Fruit fly (Drosophila melanogaster) whole organism, embryonic: ENCODE results near the gene DCAF12.
A peak's percentile ranks its signal among the peaks of the same experiment; 100 is the strongest.

Source experiments
- Abd-B ChIP-seq: fragments of 200-800 bp; sonication (Bioruptor generic); optimal IDR thresholded peaks from 2 replicates; lab custom pipeline; 2018; ENCODE audit warnings: missing biosample characterization, mild to moderate bottlenecking, missing genetic modification characterization, moderate library complexity
- Ada2b ChIP-seq: fragments of 200-800 bp; sonication (Bioruptor generic); IDR thresholded peaks from 2 replicates; pipeline ENCODE4 v1.3.6; 2022; ENCODE audit warnings: missing biosample characterization, missing genetic modification characterization
- B-H2 ChIP-seq: fragments of 200-800 bp; sonication (Bioruptor generic); optimal IDR thresholded peaks from 2 replicates; lab custom pipeline; 2018; ENCODE audit warnings: missing biosample characterization, mild to moderate bottlenecking, missing genetic modification characterization
- CG10654 ChIP-seq: fragments of 200-800 bp; sonication (Bioruptor generic); optimal IDR thresholded peaks from 2 replicates; lab custom pipeline; 2016; ENCODE audit warnings: missing biosample characterization, missing genetic modification characterization
- CG12104 ChIP-seq: fragments of 200-800 bp; sonication (Bioruptor generic); optimal IDR thresholded peaks from 3 replicates; lab custom pipeline; 2016; ENCODE audit warnings: missing biosample characterization, missing genetic modification characterization
- CG12391 ChIP-seq: fragments of 200-800 bp; sonication (Bioruptor generic); optimal IDR thresholded peaks from 3 replicates; lab custom pipeline; 2018; ENCODE audit warnings: missing biosample characterization, mild to moderate bottlenecking, missing genetic modification characterization, moderate library complexity
- CG14014 ChIP-seq: fragments of 200-800 bp; sonication (Bioruptor generic); IDR thresholded peaks from 2 replicates; pipeline ENCODE4 v1.3.6; 2022; ENCODE audit warnings: missing biosample characterization, missing genetic modification characterization
- CG1529 ChIP-seq: fragments of 200-800 bp; sonication (Bioruptor generic); optimal IDR thresholded peaks from 3 replicates; lab custom pipeline; 2018; ENCODE audit warnings: missing biosample characterization, missing genetic modification characterization
- CG15696 ChIP-seq: fragments of 200-800 bp; sonication (Bioruptor generic); optimal IDR thresholded peaks from 2 replicates; lab custom pipeline; 2019; ENCODE audit warnings: missing biosample characterization, mild to moderate bottlenecking, missing genetic modification characterization, moderate library complexity
- CG17186 ChIP-seq: fragments of 200-800 bp; sonication (Bioruptor generic); optimal IDR thresholded peaks from 3 replicates; lab custom pipeline; 2017; ENCODE audit warnings: missing biosample characterization, missing genetic modification reagents, missing genetic modification characterization
- CG18262 ChIP-seq: fragments of 200-800 bp; optimal IDR thresholded peaks from 3 replicates; lab custom pipeline; 2019; ENCODE audit warnings: missing biosample characterization, mild to moderate bottlenecking, missing genetic modification characterization, moderate library complexity
- CG30431 ChIP-seq: fragments of 200-800 bp; sonication (Bioruptor generic); optimal IDR thresholded peaks from 2 replicates; lab custom pipeline; 2017; ENCODE audit warnings: missing biosample characterization, missing genetic modification characterization
- CG32767 ChIP-seq: fragments of 200-800 bp; sonication (Bioruptor generic); IDR thresholded peaks from 2 replicates; pipeline ENCODE4 v1.3.6; 2022; ENCODE audit warnings: missing biosample characterization, missing genetic modification characterization
- CG6854 ChIP-seq: fragments of 200-800 bp; sonication (Bioruptor generic); optimal IDR thresholded peaks from 3 replicates; lab custom pipeline; 2017; ENCODE audit warnings: missing biosample characterization, mild to moderate bottlenecking, missing genetic modification characterization
- CG7786 ChIP-seq: fragments of 200-800 bp; sonication (Bioruptor generic); optimal IDR thresholded peaks from 2 replicates; lab custom pipeline; 2016; ENCODE audit warnings: missing biosample characterization, missing genetic modification characterization
- CG7963 ChIP-seq: fragments of 200-800 bp; sonication (Bioruptor generic); IDR thresholded peaks from 3 replicates; pipeline ENCODE4 v1.3.6; 2022; ENCODE audit warnings: missing biosample characterization, missing genetic modification characterization; ENCODE audit not compliant: partially characterized antibody
- CG9817 ChIP-seq: fragments of 200-800 bp; sonication (Bioruptor generic); optimal IDR thresholded peaks from 2 replicates; lab custom pipeline; 2018; ENCODE audit warnings: missing biosample characterization, mild to moderate bottlenecking, missing genetic modification characterization, moderate library complexity
- CHES-1-like ChIP-seq: fragments of 200-800 bp; sonication (Bioruptor generic); optimal IDR thresholded peaks from 2 replicates; lab custom pipeline; 2016; ENCODE audit warnings: missing biosample characterization, missing genetic modification characterization
- CkIIα-i1 ChIP-seq: fragments of 200-800 bp; sonication (Bioruptor generic); IDR thresholded peaks from 2 replicates; pipeline ENCODE4 v1.3.6; 2022; ENCODE audit warnings: missing biosample characterization, missing genetic modification characterization
- CrebB ChIP-seq: fragments of 200-800 bp; sonication (Bioruptor generic); optimal IDR thresholded peaks from 3 replicates; lab custom pipeline; 2018; ENCODE audit warnings: missing biosample characterization, mild to moderate bottlenecking, missing genetic modification characterization
- Deaf1 ChIP-seq: fragments of 200-800 bp; optimal IDR thresholded peaks from 3 replicates; lab custom pipeline; 2019; ENCODE audit warnings: missing biosample characterization, mild to moderate bottlenecking, missing genetic modification characterization, moderate library complexity
- Dfd ChIP-seq, 2 experiments: fragments of >200 bp; optimal IDR thresholded peaks; 2 replicates each; lab custom pipeline; 2017; ENCODE audit warnings: missing biosample characterization in 2 of 2, missing genetic modification characterization in 2 of 2
- E2f1 ChIP-seq: fragments of 200-800 bp; sonication (Bioruptor generic); IDR thresholded peaks from 2 replicates; pipeline ENCODE4 v1.3.6; 2022; ENCODE audit warnings: missing biosample characterization, missing genetic modification characterization
- ERR ChIP-seq: fragments of 200-800 bp; sonication (Bioruptor generic); optimal IDR thresholded peaks from 2 replicates; lab custom pipeline; 2016; ENCODE audit warnings: missing biosample characterization, missing genetic modification characterization
- HLH4C ChIP-seq: fragments of 200-800 bp; sonication (Bioruptor generic); IDR thresholded peaks from 3 replicates; pipeline ENCODE4 v1.3.6; 2022; ENCODE audit warnings: missing biosample characterization, missing genetic modification characterization; ENCODE audit not compliant: partially characterized antibody
- Hr3 ChIP-seq: fragments of 200-800 bp; sonication (Bioruptor generic); optimal IDR thresholded peaks from 3 replicates; lab custom pipeline; 2016; ENCODE audit warnings: missing biosample characterization, missing genetic modification characterization
- Hr39 ChIP-seq: fragments of >200 bp; optimal IDR thresholded peaks from 2 replicates; lab custom pipeline; 2017
- Myb ChIP-seq: fragments of 200-800 bp; sonication (Bioruptor generic); optimal IDR thresholded peaks from 2 replicates; lab custom pipeline; 2016; ENCODE audit warnings: missing biosample characterization, missing genetic modification characterization
- Scr ChIP-seq: fragments of 200-800 bp; sonication (Bioruptor generic); IDR thresholded peaks from 2 replicates; pipeline ENCODE4 v1.3.6; 2022; ENCODE audit warnings: missing biosample characterization, missing genetic modification characterization; ENCODE audit not compliant: partially characterized antibody
- Sin3A ChIP-seq: fragments of >200 bp; optimal IDR thresholded peaks from 2 replicates; lab custom pipeline; 2018
- Trl ChIP-seq, 3 experiments: fragments of >200 bp in 2 of 3; fragments of 200-800 bp in 1 of 3; sonication (Bioruptor generic) in 1 of 3; optimal IDR thresholded peaks; 2 replicates in 1 of 3; 3 replicates in 2 of 3; lab custom pipeline; 2016 to 2017; ENCODE audit warnings: missing biosample characterization in 1 of 3, missing genetic modification characterization in 1 of 3
- ato ChIP-seq: fragments of 200-800 bp; sonication (Bioruptor generic); IDR thresholded peaks from 2 replicates; pipeline ENCODE4 v1.3.6; 2022; ENCODE audit warnings: missing biosample characterization, missing genetic modification characterization; ENCODE audit not compliant: partially characterized antibody
- bab2 ChIP-seq: fragments of 200-800 bp; sonication (Bioruptor generic); optimal IDR thresholded peaks from 2 replicates; lab custom pipeline; 2016; ENCODE audit warnings: missing biosample characterization, missing genetic modification characterization
- corto ChIP-seq: fragments of 200-800 bp; sonication (Bioruptor generic); optimal IDR thresholded peaks from 2 replicates; lab custom pipeline; 2016; ENCODE audit warnings: missing biosample characterization, mild to moderate bottlenecking, missing genetic modification characterization, moderate library complexity
- da ChIP-seq: fragments of 200-800 bp; sonication (Bioruptor generic); optimal IDR thresholded peaks from 2 replicates; lab custom pipeline; 2016; ENCODE audit warnings: missing biosample characterization, missing genetic modification characterization
- disco-r ChIP-seq: fragments of 200-800 bp; sonication (Bioruptor generic); optimal IDR thresholded peaks from 2 replicates; lab custom pipeline; 2016; ENCODE audit warnings: missing biosample characterization, missing genetic modification characterization
- dm ChIP-seq: fragments of 200-800 bp; sonication (Bioruptor generic); optimal IDR thresholded peaks from 3 replicates; lab custom pipeline; 2016; ENCODE audit warnings: missing biosample characterization, missing genetic modification characterization
- en ChIP-seq: fragments of 200-800 bp; sonication (Bioruptor generic); optimal IDR thresholded peaks from 2 replicates; lab custom pipeline; 2016; ENCODE audit warnings: missing biosample characterization, missing genetic modification characterization
- hth ChIP-seq: fragments of >200 bp; optimal IDR thresholded peaks from 2 replicates; lab custom pipeline; 2017; ENCODE audit warnings: inconsistent platforms
- jigr1 ChIP-seq: fragments of 200-800 bp; sonication (Bioruptor generic); IDR thresholded peaks from 3 replicates; pipeline ENCODE4 v1.3.6; 2022; ENCODE audit warnings: missing biosample characterization, missing genetic modification characterization
- kni ChIP-seq: fragments of 200-800 bp; sonication (Bioruptor generic); optimal IDR thresholded peaks from 3 replicates; lab custom pipeline; 2017; ENCODE audit warnings: mild to moderate bottlenecking, missing biosample characterization, missing genetic modification reagents, missing genetic modification characterization
- lov ChIP-seq, 2 experiments: fragments of 200-800 bp in 1 of 2; fragments of >200 bp in 1 of 2; sonication (Bioruptor generic) in 1 of 2; IDR thresholded peaks in 1 of 2; optimal IDR thresholded peaks in 1 of 2; 2 replicates in 1 of 2; 3 replicates in 1 of 2; pipeline versions ENCODE4 v1.3.6 to Lab custom; 2017 to 2022; ENCODE audit warnings: missing biosample characterization in 1 of 2, missing genetic modification characterization in 1 of 2
- pzg ChIP-seq: fragments of 200-800 bp; sonication (Bioruptor generic); optimal IDR thresholded peaks from 3 replicates; lab custom pipeline; 2018; ENCODE audit warnings: missing biosample characterization, mild to moderate bottlenecking, missing genetic modification characterization, moderate library complexity
- ranshi ChIP-seq: fragments of 200-800 bp; sonication (Bioruptor generic); IDR thresholded peaks from 2 replicates; pipeline ENCODE4 v1.3.6; 2022; ENCODE audit warnings: missing biosample characterization, missing genetic modification characterization
- slou ChIP-seq: fragments of 200-800 bp; sonication (Bioruptor generic); optimal IDR thresholded peaks from 3 replicates; lab custom pipeline; 2016; ENCODE audit warnings: missing biosample characterization, missing genetic modification characterization
- so ChIP-seq: fragments of 200-800 bp; sonication (Bioruptor generic); IDR thresholded peaks from 3 replicates; pipeline ENCODE4 v1.3.6; 2022; ENCODE audit warnings: missing biosample characterization, missing genetic modification characterization
- sob ChIP-seq: fragments of 200-800 bp; sonication (Bioruptor generic); IDR thresholded peaks from 2 replicates; pipeline ENCODE4 v1.3.6; 2022; ENCODE audit warnings: missing biosample characterization, missing genetic modification characterization
- sug ChIP-seq: fragments of 200-800 bp; optimal IDR thresholded peaks from 2 replicates; lab custom pipeline; 2019; ENCODE audit warnings: missing biosample characterization, mild to moderate bottlenecking, missing genetic modification characterization, moderate library complexity
- z ChIP-seq: fragments of 200-800 bp; sonication (Bioruptor generic); IDR thresholded peaks from 3 replicates; pipeline ENCODE4 v1.3.6; 2022; ENCODE audit warnings: missing biosample characterization, missing genetic modification characterization
- zf30C ChIP-seq: fragments of 200-800 bp; sonication (Bioruptor generic); optimal IDR thresholded peaks from 3 replicates; lab custom pipeline; 2018; ENCODE audit warnings: missing biosample characterization, mild to moderate bottlenecking, missing genetic modification characterization

DCAF12 gene

dm6 chr3R:11967262-11968029 is 49.4 kb downstream of the DCAF12 start, which contains the start of the genes CG12213 and GC1 (continued):
- TF ChIP-seq Hr3 (GFP tag; lab: Kevin White, UChicago) = peak; percentile 33
- no peak; the same call in 1 of the 2 replicates for TF ChIP-seq sob (GFP tag; lab: Robert Waterston, UW)
- no peak for TF ChIP-seq lov (optimal IDR thresholded peaks at IDR 0.05; lab: Kevin White, UChicago)
- no peak for TF ChIP-seq lov (GFP tag; IDR thresholded peaks at IDR 0.05; lab: Robert Waterston, UW)
- TF ChIP-seq CG15696 = peak; percentile 16
- peak; percentile 13 for TF ChIP-seq CG12104 (GFP tag; lab: Kevin White, UChicago)
- TF ChIP-seq CG17186 (GFP tag; lab: Kevin White, UChicago) = peak; percentile 18
- TF ChIP-seq CG14014 = no peak
- no peak for TF ChIP-seq E2f1 (GFP tag; lab: Robert Waterston, UW)
- no peak for TF ChIP-seq ranshi
- TF ChIP-seq Trl (optimal IDR thresholded peaks at IDR 0.05; lab: Kevin White, UChicago) = peak; percentile 29 to 62
- peak; percentile 4 for TF ChIP-seq Trl (GFP tag; optimal IDR thresholded peaks at IDR 0.05; lab: Kevin White, UChicago)
- TF ChIP-seq en (GFP tag; lab: Kevin White, UChicago) = no peak
- peak; percentile 70 for TF ChIP-seq CG12391
- TF ChIP-seq Deaf1 (tag; lab: Kevin White, UChicago) = peak; percentile 9
- no peak for TF ChIP-seq Abd-B
- no peak for TF ChIP-seq zf30C
- no peak for TF ChIP-seq Dfd (GFP tag; optimal IDR thresholded peaks at IDR 0.05; lab: Kevin White, UChicago)
- no peak for TF ChIP-seq CrebB (tag; lab: Kevin White, UChicago)
- peak; percentile 86 for TF ChIP-seq Sin3A
- TF ChIP-seq ERR (GFP tag; lab: Kevin White, UChicago) = no peak
- peak; percentile 97 for TF ChIP-seq HLH4C (GFP tag; lab: Robert Waterston, UW)
- TF ChIP-seq CG1529 (GFP tag; lab: Kevin White, UChicago) = no peak
- no peak for TF ChIP-seq CkIIα-i1
- no peak for TF ChIP-seq so (GFP tag; lab: Robert Waterston, UW)
- TF ChIP-seq z (GFP tag; lab: Robert Waterston, UW) = no peak
- TF ChIP-seq CG32767 = no peak
- TF ChIP-seq pzg = peak; percentile 80
- TF ChIP-seq CG9817 (tag; lab: Kevin White, UChicago) = no peak
- TF ChIP-seq kni = no peak
- TF ChIP-seq Ada2b = no peak
- no peak for TF ChIP-seq slou (GFP tag; lab: Kevin White, UChicago)
- TF ChIP-seq CG7786 (GFP tag; lab: Kevin White, UChicago) = no peak
- peak; percentile 38 for TF ChIP-seq CG18262 (tag; lab: Kevin White, UChicago)
- TF ChIP-seq CHES-1-like = peak; percentile 53
- no peak for TF ChIP-seq dm (GFP tag; lab: Kevin White, UChicago)
- no peak for TF ChIP-seq CG10654 (GFP tag; lab: Kevin White, UChicago)
- TF ChIP-seq CG6854 (GFP tag; lab: Kevin White, UChicago) = no peak
- no peak for TF ChIP-seq bab2 (GFP tag; lab: Kevin White, UChicago)
- peak; percentile 93 for TF ChIP-seq ato
- TF ChIP-seq hth = no peak
- peak; percentile 99 for TF ChIP-seq Scr (GFP tag; lab: Robert Waterston, UW)
- TF ChIP-seq da (GFP tag; lab: Kevin White, UChicago) = no peak
- TF ChIP-seq jigr1 (GFP tag; lab: Robert Waterston, UW) = peak; percentile 89; the same call in 1 of the 3 replicates
- peak; percentile 57 for TF ChIP-seq corto (GFP tag; lab: Kevin White, UChicago)
- no peak for TF ChIP-seq disco-r
- no peak for TF ChIP-seq Hr39 (lab: Kevin White, UChicago)
- no peak for TF ChIP-seq CG30431
- TF ChIP-seq Myb (GFP tag; lab: Kevin White, UChicago) = peak; percentile 30
- peak; percentile 91 for TF ChIP-seq CG7963 (GFP tag; lab: Robert Waterston, UW)
- TF ChIP-seq sug (tag; lab: Kevin White, UChicago) = no peak
- TF ChIP-seq B-H2 (GFP tag; lab: Kevin White, UChicago) = no peak
